Worm (Caenorhabditis elegans): ENCODE results near the gene pdi-1.

pdi-1 gene

ce11 chrIII:3677378-3677777 lies 23.9 kb downstream of the pdi-1 start (continued):
- TF ChIP-seq lin-1 (GFP tag; IDR thresholded peaks at IDR 0.05), result no peak
- no peak for TF ChIP-seq Y75B8A.6 (GFP tag; IDR thresholded peaks at IDR 0.05)
- peak; percentile 73 for TF ChIP-seq hlh-30 (tag; optimal IDR thresholded peaks at IDR 0.05; ENCODE audit: insufficient read depth)
- TF ChIP-seq egl-43 (GFP tag; IDR thresholded peaks at IDR 0.05), result peak; percentile 72
- peak; percentile 32 for TF ChIP-seq nhr-11 (tag; optimal IDR thresholded peaks at IDR 0.05)
- no peak for TF ChIP-seq ceh-44 (GFP tag; IDR thresholded peaks at IDR 0.05)
- peak; percentile 67 for TF ChIP-seq ceh-28 (tag; optimal IDR thresholded peaks at IDR 0.05)
- TF ChIP-seq lin-15B (tag; optimal IDR thresholded peaks at IDR 0.05), result no peak
- TF ChIP-seq hif-1 (tag; optimal IDR thresholded peaks at IDR 0.05), result peak in 1 of 2 experiments; percentile 65
- TF ChIP-seq mdl-1 (tag; optimal IDR thresholded peaks at IDR 0.05), result peak in 1 of 2 experiments; percentile 56
- no peak for TF ChIP-seq nhr-6 (tag; optimal IDR thresholded peaks at IDR 0.05)
- no peak for TF ChIP-seq Y5F2A.4 (GFP tag; optimal IDR thresholded peaks at IDR 0.05)
- no peak for TF ChIP-seq dmd-6 (GFP tag; IDR thresholded peaks at IDR 0.05)
- TF ChIP-seq lin-13 (GFP tag; optimal IDR thresholded peaks at IDR 0.05), result no peak
- peak; percentile 33 for TF ChIP-seq nhr-48 (tag; optimal IDR thresholded peaks at IDR 0.05)
- no peak for TF ChIP-seq ceh-32 (tag; optimal IDR thresholded peaks at IDR 0.05; ENCODE audit: poor library complexity)
- no peak for TF ChIP-seq daf-12 (tag; optimal IDR thresholded peaks at IDR 0.05)
- TF ChIP-seq fkh-10 (GFP tag; optimal IDR thresholded peaks at IDR 0.05), result peak; percentile 93
- TF ChIP-seq lin-38 (GFP tag; IDR thresholded peaks at IDR 0.05), result 0 out of 2 replicates have a peak, but pooled peaks have one; percentile 18
- no peak for TF ChIP-seq nhr-77 (tag; optimal IDR thresholded peaks at IDR 0.05)
- no peak for TF ChIP-seq Y48G9A.11 (GFP tag; IDR thresholded peaks at IDR 0.05)
- no peak for TF ChIP-seq snpc-1.2 (GFP tag; IDR thresholded peaks at IDR 0.05)
- TF ChIP-seq mes-2 (tag; optimal IDR thresholded peaks at IDR 0.05; ENCODE audit: poor library complexity, severe bottlenecking), result peak; percentile 20
- TF ChIP-seq zfp-3 (GFP tag; conservative IDR thresholded peaks at IDR 0.05), result no peak

ce11 chrIII:3675480-3675879 lies 25.8 kb downstream of the pdi-1 start:
- TF ChIP-seq F44E2.7 (GFP tag; IDR thresholded peaks at IDR 0.05) (no peak), gei-8 (GFP tag; optimal IDR thresholded peaks at IDR 0.05) (no peak), hmg-1.1 (GFP tag; IDR thresholded peaks at IDR 0.05) (no peak), php-3 (GFP tag; IDR thresholded peaks at IDR 0.05) (no peak), nhr-76 (tag; optimal IDR thresholded peaks at IDR 0.05) (no peak), fkh-10 (GFP tag; optimal IDR thresholded peaks at IDR 0.05) (no peak), daf-19 (GFP tag; conservative IDR thresholded peaks at IDR 0.05) (no peak), lin-38 (GFP tag; IDR thresholded peaks at IDR 0.05) (no peak), T26A8.4 (GFP tag; IDR thresholded peaks at IDR 0.05) (no peak)

ce11 chrIII:3674149-3674548 lies 27.1 kb downstream of the pdi-1 start:
- no peak for TF ChIP-seq cey-2 (tag; optimal IDR thresholded peaks at IDR 0.05; ENCODE audit: borderline replicate concordance, insufficient read depth)
- TF ChIP-seq dmd-6 (GFP tag; IDR thresholded peaks at IDR 0.05), result no peak
- no peak for TF ChIP-seq duxl-1 (tag; optimal IDR thresholded peaks at IDR 0.05; ENCODE audit: poor library complexity)
- TF ChIP-seq zip-11 (GFP tag; IDR thresholded peaks at IDR 0.05), result no peak
- TF ChIP-seq dmd-9 (GFP tag; IDR thresholded peaks at IDR 0.05), result no peak

ce11 chrIII:3672839-3673238 lies 28.4 kb downstream of the pdi-1 start:
- TF ChIP-seq dmd-6 (GFP tag; IDR thresholded peaks at IDR 0.05) (0 out of 2 replicates have a peak, but pooled peaks have one; percentile 7), ceh-20 (GFP tag; IDR thresholded peaks at IDR 0.05) (no peak), attf-4 (tag; optimal IDR thresholded peaks at IDR 0.05) (no peak), hlh-30 (tag; optimal IDR thresholded peaks at IDR 0.05; ENCODE audit: insufficient read depth) (peak; percentile 9), ama-1 (optimal IDR thresholded peaks at IDR 0.05) (no peak), fkh-10 (GFP tag; optimal IDR thresholded peaks at IDR 0.05) (peak; percentile 41), F37D6.2 (tag; optimal IDR thresholded peaks at IDR 0.05) (no peak), nhr-25 (tag; optimal IDR thresholded peaks at IDR 0.05; ENCODE audit: borderline replicate concordance, insufficient read depth) (peak; percentile 20), tag-97 (GFP tag; IDR thresholded peaks at IDR 0.05) (no peak), mxl-2 (GFP tag; conservative IDR thresholded peaks at IDR 0.05) (no peak), duxl-1 (tag; optimal IDR thresholded peaks at IDR 0.05; ENCODE audit: poor library complexity) (no peak), ZK546.5 (tag; optimal IDR thresholded peaks at IDR 0.05) (no peak), ces-1 (GFP tag; optimal IDR thresholded peaks at IDR 0.05) (no peak), rbr-2 (tag; optimal IDR thresholded peaks at IDR 0.05) (peak; percentile 40), madf-5 (GFP tag; IDR thresholded peaks at IDR 0.05) (no peak), T26A8.4 (GFP tag; IDR thresholded peaks at IDR 0.05) (no peak), nhr-28 (tag; optimal IDR thresholded peaks at IDR 0.05) (peak; percentile 21)

All from whole organism, L4 larva.